Fruit fly (Drosophila melanogaster) whole organism, embryonic: ENCODE measurements around the gene CG9205.

Experiments used
- Antp ChIP-seq: fragments of 200-800 bp; sonication (Bioruptor generic); optimal IDR thresholded peaks from 3 replicates; lab custom pipeline; 2016; ENCODE audit warnings: missing biosample characterization, missing genetic modification characterization
- Atf6 ChIP-seq: fragments of 200-800 bp; sonication (Bioruptor generic); IDR thresholded peaks from 2 replicates; pipeline ENCODE4 v1.3.6; 2022; ENCODE audit warnings: missing biosample characterization, missing genetic modification characterization
- Bdp1 ChIP-seq: fragments of 200-800 bp; sonication (Bioruptor generic); optimal IDR thresholded peaks from 3 replicates; lab custom pipeline; 2016; ENCODE audit warnings: missing biosample characterization, missing genetic modification characterization
- CG10366 ChIP-seq: fragments of 200-800 bp; sonication (Bioruptor generic); IDR thresholded peaks from 2 replicates; pipeline ENCODE4 v1.3.6; 2022; ENCODE audit warnings: missing biosample characterization, missing genetic modification characterization
- CG11504 ChIP-seq: fragments of 200-800 bp; sonication (Bioruptor generic); optimal IDR thresholded peaks from 3 replicates; lab custom pipeline; 2019; ENCODE audit warnings: missing biosample characterization, mild to moderate bottlenecking, missing genetic modification characterization, moderate library complexity
- CG12219 ChIP-seq: fragments of 200-800 bp; sonication (Bioruptor generic); optimal IDR thresholded peaks from 3 replicates; lab custom pipeline; 2018; ENCODE audit warnings: missing biosample characterization, mild to moderate bottlenecking, missing genetic modification characterization
- CG13424 ChIP-seq: fragments of 200-800 bp; sonication (Bioruptor generic); optimal IDR thresholded peaks from 2 replicates; lab custom pipeline; 2019; ENCODE audit warnings: missing biosample characterization, mild to moderate bottlenecking, missing genetic modification characterization, moderate library complexity
- CG13775 ChIP-seq: fragments of 200-800 bp; sonication (Bioruptor generic); optimal IDR thresholded peaks from 3 replicates; lab custom pipeline; 2017; ENCODE audit warnings: missing biosample characterization, mild to moderate bottlenecking, missing genetic modification characterization
- CG13894 ChIP-seq: fragments of 200-800 bp; sonication (Bioruptor generic); optimal IDR thresholded peaks from 3 replicates; lab custom pipeline; 2018; ENCODE audit warnings: missing biosample characterization, mild to moderate bottlenecking, missing genetic modification characterization, moderate library complexity
- CG14667 ChIP-seq: fragments of 200-800 bp; sonication (Bioruptor generic); IDR thresholded peaks from 2 replicates; pipeline ENCODE4 v1.3.6; 2022; ENCODE audit warnings: missing biosample characterization, missing genetic modification characterization
- CG14965 ChIP-seq: fragments of 200-800 bp; sonication (Bioruptor generic); optimal IDR thresholded peaks from 2 replicates; lab custom pipeline; 2016; ENCODE audit warnings: missing biosample characterization, missing genetic modification characterization, borderline replicate concordance
- CG1602 ChIP-seq: fragments of 200-800 bp; sonication (Bioruptor generic); optimal IDR thresholded peaks from 3 replicates; lab custom pipeline; 2016; ENCODE audit warnings: missing biosample characterization, missing genetic modification characterization
- CG16779 ChIP-seq: fragments of 200-800 bp; sonication (Bioruptor generic); IDR thresholded peaks from 2 replicates; pipeline ENCODE4 v1.3.6; 2022; ENCODE audit warnings: missing biosample characterization, missing genetic modification characterization
- CG17385 ChIP-seq: fragments of 200-800 bp; sonication (Bioruptor generic); optimal IDR thresholded peaks from 3 replicates; lab custom pipeline; 2018; ENCODE audit warnings: missing biosample characterization, mild to moderate bottlenecking, missing genetic modification characterization
- CG17612 ChIP-seq: fragments of 200-800 bp; sonication (Bioruptor generic); IDR thresholded peaks from 2 replicates; pipeline ENCODE4 v1.3.6; 2022; ENCODE audit warnings: missing biosample characterization, missing genetic modification characterization
- CG18262 ChIP-seq: fragments of 200-800 bp; optimal IDR thresholded peaks from 3 replicates; lab custom pipeline; 2019; ENCODE audit warnings: missing biosample characterization, mild to moderate bottlenecking, missing genetic modification characterization, moderate library complexity
- CG31441 ChIP-seq: fragments of 200-800 bp; sonication (Bioruptor generic); IDR thresholded peaks from 2 replicates; pipeline ENCODE4 v1.3.6; 2022; ENCODE audit warnings: missing biosample characterization, missing genetic modification characterization
- CG42726 ChIP-seq: fragments of 200-800 bp; sonication (Bioruptor generic); IDR thresholded peaks from 2 replicates; pipeline ENCODE4 v1.3.6; 2022; ENCODE audit warnings: missing biosample characterization, missing genetic modification characterization; ENCODE audit not compliant: partially characterized antibody
- CG4424 ChIP-seq: fragments of 200-800 bp; sonication (Bioruptor generic); optimal IDR thresholded peaks from 3 replicates; lab custom pipeline; 2016; ENCODE audit warnings: missing biosample characterization, missing genetic modification characterization
- CG6654 ChIP-seq: fragments of 200-800 bp; sonication (Bioruptor generic); optimal IDR thresholded peaks from 2 replicates; lab custom pipeline; 2017; ENCODE audit warnings: missing biosample characterization, mild to moderate bottlenecking, missing genetic modification characterization
- CG7271 ChIP-seq: fragments of 200-800 bp; sonication (Bioruptor generic); optimal IDR thresholded peaks from 2 replicates; lab custom pipeline; 2018; ENCODE audit warnings: missing biosample characterization, mild to moderate bottlenecking, missing genetic modification characterization, moderate library complexity
- CG8089 ChIP-seq: fragments of 200-800 bp; sonication (Bioruptor generic); optimal IDR thresholded peaks from 3 replicates; lab custom pipeline; 2016; ENCODE audit warnings: missing biosample characterization, missing genetic modification characterization
- CG8359 ChIP-seq: fragments of 200-800 bp; sonication (Bioruptor generic); optimal IDR thresholded peaks from 2 replicates; lab custom pipeline; 2017; ENCODE audit warnings: missing biosample characterization, mild to moderate bottlenecking, missing genetic modification characterization, borderline replicate concordance
- CkIIα-i1 ChIP-seq: fragments of 200-800 bp; sonication (Bioruptor generic); IDR thresholded peaks from 2 replicates; pipeline ENCODE4 v1.3.6; 2022; ENCODE audit warnings: missing biosample characterization, missing genetic modification characterization
- Ets97D ChIP-seq: fragments of 200-800 bp; sonication (Bioruptor generic); optimal IDR thresholded peaks from 3 replicates; lab custom pipeline; 2016; ENCODE audit warnings: missing biosample characterization, missing genetic modification characterization
- GATAe ChIP-seq: fragments of 200-800 bp; sonication (Bioruptor generic); conservative IDR thresholded peaks from 2 replicates; pipeline ENCODE4 v1.3.6; 2022; ENCODE audit warnings: missing biosample characterization, missing genetic modification characterization
- HHEX ChIP-seq: fragments of 200-800 bp; sonication (Bioruptor generic); optimal IDR thresholded peaks from 3 replicates; lab custom pipeline; 2017; ENCODE audit warnings: missing biosample characterization, mild to moderate bottlenecking, missing genetic modification characterization, missing genetic modification reagents
- Hmr ChIP-seq: fragments of 200-800 bp; sonication (Bioruptor generic); optimal IDR thresholded peaks from 3 replicates; lab custom pipeline; 2017; ENCODE audit warnings: mild to moderate bottlenecking, missing biosample characterization, missing genetic modification reagents, missing genetic modification characterization
- Med ChIP-seq: fragments of 200-800 bp; sonication (Bioruptor generic); peaks from one replicate; lab custom pipeline; 2016; ENCODE audit warnings: missing biosample characterization, missing genetic modification characterization, mild to moderate bottlenecking, inconsistent platforms, moderate library complexity
- Meics ChIP-seq: fragments of 200-800 bp; sonication (Bioruptor generic); optimal IDR thresholded peaks from 2 replicates; lab custom pipeline; 2017; ENCODE audit warnings: missing biosample characterization, mild to moderate bottlenecking, missing genetic modification characterization
- NFAT ChIP-seq: fragments of 200-800 bp; sonication (Bioruptor generic); IDR thresholded peaks from 2 replicates; pipeline ENCODE4 v1.3.6; 2022; ENCODE audit warnings: missing biosample characterization, missing genetic modification characterization
- Ptx1 ChIP-seq: fragments of 200-800 bp; sonication (Bioruptor generic); IDR thresholded peaks from 2 replicates; pipeline ENCODE4 v1.3.6; 2022; ENCODE audit warnings: missing biosample characterization, missing genetic modification characterization
- Xrp1 ChIP-seq: fragments of 200-800 bp; sonication (Bioruptor generic); IDR thresholded peaks from 2 replicates; pipeline ENCODE4 v1.3.6; 2022; ENCODE audit warnings: missing biosample characterization, missing genetic modification characterization
- bab2 ChIP-seq: fragments of 200-800 bp; sonication (Bioruptor generic); optimal IDR thresholded peaks from 2 replicates; lab custom pipeline; 2016; ENCODE audit warnings: missing biosample characterization, missing genetic modification characterization
- cas ChIP-seq: fragments of 200-800 bp; sonication (Bioruptor generic); IDR thresholded peaks from 2 replicates; pipeline ENCODE4 v1.3.6; 2022; ENCODE audit warnings: missing biosample characterization, missing genetic modification characterization
- dpn ChIP-seq, 2 experiments: fragments of 200-800 bp; sonication (Bioruptor generic); optimal IDR thresholded peaks; 3 replicates each; lab custom pipeline; 2016; ENCODE audit warnings: missing biosample characterization in 2 of 2, missing genetic modification characterization in 2 of 2
- emc ChIP-seq: fragments of 200-800 bp; sonication (Bioruptor generic); optimal IDR thresholded peaks from 2 replicates; lab custom pipeline; 2016; ENCODE audit warnings: missing biosample characterization, missing genetic modification characterization
- esg ChIP-seq: fragments of 200-800 bp; sonication (Bioruptor generic); conservative IDR thresholded peaks from 2 replicates; pipeline ENCODE4 v1.3.6; 2022; ENCODE audit warnings: missing biosample characterization, missing genetic modification characterization
- fd96Cb ChIP-seq: fragments of 200-800 bp; sonication (Bioruptor generic); optimal IDR thresholded peaks from 2 replicates; lab custom pipeline; 2018; ENCODE audit warnings: missing biosample characterization, mild to moderate bottlenecking, missing genetic modification characterization, moderate library complexity
- fru ChIP-seq: fragments of >200 bp; optimal IDR thresholded peaks from 2 replicates; lab custom pipeline; 2017
- ham ChIP-seq: fragments of 200-800 bp; sonication (Bioruptor generic); IDR thresholded peaks from 2 replicates; pipeline ENCODE4 v1.3.6; 2022; ENCODE audit warnings: missing biosample characterization, missing genetic modification characterization
- kay ChIP-seq: fragments of 200-800 bp; sonication (Bioruptor generic); optimal IDR thresholded peaks from 2 replicates; lab custom pipeline; 2016; ENCODE audit warnings: missing biosample characterization, missing genetic modification characterization
- knrl ChIP-seq: fragments of 200-800 bp; sonication (Bioruptor generic); IDR thresholded peaks from 3 replicates; pipeline ENCODE4 v1.3.6; 2022; ENCODE audit warnings: missing biosample characterization, missing genetic modification characterization; ENCODE audit not compliant: partially characterized antibody
- pum ChIP-seq: fragments of 200-800 bp; sonication (Bioruptor generic); optimal IDR thresholded peaks from 2 replicates; lab custom pipeline; 2016; ENCODE audit warnings: missing biosample characterization, missing genetic modification characterization
- row ChIP-seq: fragments of 200-800 bp; sonication (Bioruptor generic); IDR thresholded peaks from 3 replicates; pipeline ENCODE4 v1.3.6; 2022; ENCODE audit warnings: missing biosample characterization, missing genetic modification characterization
- run ChIP-seq: fragments of 200-800 bp; sonication (Bioruptor generic); optimal IDR thresholded peaks from 3 replicates; lab custom pipeline; 2018; ENCODE audit warnings: missing biosample characterization, mild to moderate bottlenecking, missing genetic modification characterization
- sens-2 ChIP-seq: fragments of 200-800 bp; sonication (Bioruptor generic); IDR thresholded peaks from 2 replicates; pipeline ENCODE4 v1.3.6; 2022; ENCODE audit warnings: missing biosample characterization, missing genetic modification characterization
- seq ChIP-seq: fragments of 200-800 bp; sonication (Bioruptor generic); IDR thresholded peaks from 2 replicates; pipeline ENCODE4 v1.3.6; 2022; ENCODE audit warnings: missing biosample characterization, missing genetic modification characterization
- sim ChIP-seq: fragments of 200-800 bp; sonication (Bioruptor generic); IDR thresholded peaks from 2 replicates; pipeline ENCODE4 v1.3.6; 2022; ENCODE audit warnings: missing biosample characterization, missing genetic modification characterization
- sr ChIP-seq: fragments of 200-800 bp; sonication (Bioruptor generic); IDR thresholded peaks from 3 replicates; pipeline ENCODE4 v1.3.6; 2022; ENCODE audit warnings: missing biosample characterization, missing genetic modification characterization
- tin ChIP-seq: fragments of 200-800 bp; sonication (Bioruptor generic); optimal IDR thresholded peaks from 3 replicates; lab custom pipeline; 2016; ENCODE audit warnings: missing biosample characterization, missing genetic modification characterization
- wor ChIP-seq: fragments of 200-800 bp; sonication (Bioruptor generic); IDR thresholded peaks from 2 replicates; pipeline ENCODE4 v1.3.6; 2022; ENCODE audit warnings: missing biosample characterization, missing genetic modification characterization
- zen ChIP-seq: fragments of 200-800 bp; sonication (Bioruptor generic); optimal IDR thresholded peaks from 3 replicates; lab custom pipeline; 2018; ENCODE audit warnings: missing biosample characterization, mild to moderate bottlenecking, missing genetic modification characterization, moderate library complexity

CG9205 gene

DNA sequence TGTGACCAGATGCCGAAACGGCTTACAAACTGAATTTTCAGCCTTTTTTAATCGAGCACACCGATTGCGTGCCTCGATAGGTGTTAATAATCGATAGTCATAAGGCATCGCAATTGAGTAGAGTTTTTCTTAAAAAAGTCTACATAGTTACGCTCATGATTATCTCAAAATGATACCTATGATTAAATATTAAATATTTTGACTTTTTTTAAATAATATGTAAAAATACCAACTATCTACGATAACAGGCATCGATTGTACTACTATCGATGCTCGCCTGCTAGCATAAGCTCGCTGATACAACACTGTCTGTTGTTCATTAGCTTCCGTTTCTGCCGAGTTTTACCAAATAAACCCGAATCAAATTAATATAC, 377 bp downstream of the CG9205 start (continued):
- peak; percentile 44 for TF ChIP-seq CG4424 (GFP tag; lab: Kevin White, UChicago)
- no peak for TF ChIP-seq CG8089 (GFP tag; lab: Kevin White, UChicago)
- TF ChIP-seq wor (GFP tag; lab: Robert Waterston, UW): no peak
- TF ChIP-seq HHEX (GFP tag; lab: Kevin White, UChicago): peak; percentile 32
- peak; percentile 46 for TF ChIP-seq Med (GFP tag; lab: Kevin White, UChicago)
- peak; percentile 8; the same call in 1 of the 2 replicates for TF ChIP-seq CG14667 (GFP tag; lab: Robert Waterston, UW)
- TF ChIP-seq CG13775: peak; percentile 13
- no peak for TF ChIP-seq emc (GFP tag; lab: Kevin White, UChicago)
- TF ChIP-seq Antp (GFP tag; lab: Kevin White, UChicago): no peak
- TF ChIP-seq sim (GFP tag; lab: Robert Waterston, UW): no peak
- no peak for TF ChIP-seq CkIIα-i1 (GFP tag; lab: Robert Waterston, UW)
- TF ChIP-seq CG12219 (GFP tag; lab: Kevin White, UChicago): peak; percentile 51
- TF ChIP-seq CG8359 (GFP tag; lab: Kevin White, UChicago): no peak
- peak; percentile 21 for TF ChIP-seq CG18262
- TF ChIP-seq bab2 (GFP tag; lab: Kevin White, UChicago): no peak
- TF ChIP-seq CG17612: no peak
- TF ChIP-seq zen (tag; lab: Kevin White, UChicago): peak; percentile 47
- no peak for TF ChIP-seq row (GFP tag; lab: Robert Waterston, UW)
- no peak for TF ChIP-seq tin (GFP tag; lab: Kevin White, UChicago)
- no peak for TF ChIP-seq CG1602
- peak; percentile 62 for TF ChIP-seq Ptx1
- TF ChIP-seq CG14965: no peak
- TF ChIP-seq CG7271 (tag; lab: Kevin White, UChicago): no peak
- peak in 1 of 2 experiments; percentile 24 for TF ChIP-seq dpn (GFP tag; optimal IDR thresholded peaks at IDR 0.05; lab: Kevin White, UChicago)
- TF ChIP-seq Xrp1 (GFP tag; lab: Robert Waterston, UW): no peak
- peak; percentile 65 for TF ChIP-seq Meics
- TF ChIP-seq CG17385 (GFP tag; lab: Kevin White, UChicago): peak; percentile 33
- no peak for TF ChIP-seq Atf6 (GFP tag; lab: Robert Waterston, UW)
- TF ChIP-seq run (tag; lab: Kevin White, UChicago): no peak
- peak; percentile 89 for TF ChIP-seq knrl (GFP tag; lab: Robert Waterston, UW)
- no peak for TF ChIP-seq fru (lab: Kevin White, UChicago)
- TF ChIP-seq seq (GFP tag; lab: Robert Waterston, UW): no peak
- no peak for TF ChIP-seq sr
- TF ChIP-seq NFAT (GFP tag; lab: Robert Waterston, UW): peak; percentile 70; the same call in 1 of the 2 replicates
- TF ChIP-seq sens-2 (GFP tag; lab: Robert Waterston, UW): no peak
- peak; percentile 69 for TF ChIP-seq Hmr (GFP tag; lab: Kevin White, UChicago)
- no peak for TF ChIP-seq GATAe (GFP tag; lab: Robert Waterston, UW)
- TF ChIP-seq fd96Cb (tag; lab: Kevin White, UChicago): no peak
- peak; percentile 52 for TF ChIP-seq CG13894
- no peak for TF ChIP-seq cas (GFP tag; lab: Robert Waterston, UW)
- TF ChIP-seq Bdp1: no peak
- peak; percentile 55 for TF ChIP-seq CG11504 (tag; lab: Kevin White, UChicago)
- no peak for TF ChIP-seq pum (GFP tag; lab: Kevin White, UChicago)
- TF ChIP-seq esg: no peak
- no peak for TF ChIP-seq CG16779 (GFP tag; lab: Robert Waterston, UW)
- TF ChIP-seq CG10366 (GFP tag; lab: Robert Waterston, UW): peak; percentile 46
- TF ChIP-seq Ets97D (GFP tag; lab: Kevin White, UChicago): peak; percentile 89
- no peak for TF ChIP-seq ham (GFP tag; lab: Robert Waterston, UW)
- no peak for TF ChIP-seq kay (GFP tag; lab: Kevin White, UChicago)
- TF ChIP-seq CG42726 (GFP tag; lab: Robert Waterston, UW): no peak; the same call in 1 of the 2 replicates
- TF ChIP-seq CG13424 (tag; lab: Kevin White, UChicago): no peak
- no peak for TF ChIP-seq CG6654 (GFP tag; lab: Kevin White, UChicago)
- TF ChIP-seq CG31441 (GFP tag; lab: Robert Waterston, UW): peak; percentile 58; the same call in 1 of the 2 replicates
